Worm (Caenorhabditis elegans) whole organism, L3 larva: ENCODE measurements around the gene Y48B6A.10.

Experiments used
- ama-1 ChIP-seq: fragments of 150-350 bp; optimal IDR thresholded peaks from 2 replicates; lab custom pipeline; 2018
- ceh-9 ChIP-seq: sonication (generic microtip); optimal IDR thresholded peaks from 2 replicates; lab custom pipeline; 2018; ENCODE audit warnings: missing biosample characterization, missing genetic modification characterization
- daf-12 ChIP-seq: fragments of 150-350 bp; optimal IDR thresholded peaks from 2 replicates; lab custom pipeline; 2014; ENCODE audit warnings: missing biosample characterization, missing genetic modification reagents, missing genetic modification characterization
- elt-3 ChIP-seq, 3 experiments: fragments of 150-350 bp in 1 of 3; sonication (generic microtip) in 2 of 3; optimal IDR thresholded peaks; 2 replicates in 2 of 3; 4 replicates in 1 of 3; lab custom pipeline; 2014 to 2017; ENCODE audit warnings: missing biosample characterization in 3 of 3, missing genetic modification characterization in 3 of 3
- fkh-10 ChIP-seq: sonication (generic microtip); optimal IDR thresholded peaks from 2 replicates; lab custom pipeline; 2017; ENCODE audit warnings: missing biosample characterization, missing genetic modification reagents, missing genetic modification characterization
- fos-1 ChIP-seq: fragments of 150-350 bp; optimal IDR thresholded peaks from 2 replicates; lab custom pipeline; 2014; ENCODE audit warnings: missing biosample characterization, missing genetic modification characterization
- jun-1 ChIP-seq: fragments of 150-350 bp; optimal IDR thresholded peaks from 2 replicates; lab custom pipeline; 2014; ENCODE audit warnings: missing biosample characterization, missing genetic modification reagents, missing genetic modification characterization
- lsy-12 ChIP-seq: sonication (generic microtip); optimal IDR thresholded peaks from 2 replicates; lab custom pipeline; 2016; ENCODE audit warnings: mild to moderate bottlenecking, missing genetic modification characterization, missing compliant biosample characterization
- mdl-1 ChIP-seq: fragments of 150-350 bp; optimal IDR thresholded peaks from 2 replicates; lab custom pipeline; 2014; ENCODE audit warnings: missing biosample characterization, missing genetic modification characterization
- nhr-12 ChIP-seq: fragments of 150-350 bp; optimal IDR thresholded peaks from 2 replicates; lab custom pipeline; 2014; ENCODE audit warnings: missing biosample characterization, missing genetic modification characterization
- nhr-25 ChIP-seq: sonication (generic microtip); optimal IDR thresholded peaks from 2 replicates; lab custom pipeline; 2017; ENCODE audit warnings: missing biosample characterization, missing genetic modification characterization
- nhr-77 ChIP-seq: fragments of 150-350 bp; optimal IDR thresholded peaks from 2 replicates; lab custom pipeline; 2014; ENCODE audit warnings: missing biosample characterization, missing genetic modification characterization
- pqm-1 ChIP-seq: fragments of 150-350 bp; optimal IDR thresholded peaks from 2 replicates; lab custom pipeline; 2017; ENCODE audit warnings: missing biosample characterization, missing genetic modification characterization, inconsistent platforms
- snpc-4 ChIP-seq: fragments of 150-350 bp; optimal IDR thresholded peaks from 2 replicates; lab custom pipeline; 2014; ENCODE audit warnings: missing biosample characterization, missing genetic modification characterization

DNA sequence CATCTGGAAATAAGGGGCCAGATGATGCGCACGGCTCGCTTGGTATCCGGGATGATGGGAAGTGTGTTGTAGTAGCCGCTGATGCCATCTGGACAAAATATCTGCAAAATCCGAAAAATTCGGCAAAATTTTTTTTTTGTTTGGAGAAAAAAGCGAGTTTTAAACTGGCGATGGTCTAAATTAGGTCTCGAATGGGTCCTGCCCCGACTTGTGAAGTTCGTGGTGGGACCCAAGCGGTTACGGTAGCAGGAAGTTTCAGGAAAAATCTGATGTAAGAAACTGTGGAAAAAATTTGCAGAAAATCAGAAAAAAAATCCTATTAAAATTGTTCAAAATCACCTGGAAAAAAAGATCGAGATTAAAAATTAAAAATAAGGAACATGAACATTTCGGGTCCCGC, 29.3 kb downstream of the Y48B6A.10 start, which contains the start of gene jmjd-2:
- TF ChIP-seq fkh-10 (GFP tag; lab: Kevin White, UChicago): no peak
- no peak for TF ChIP-seq pqm-1
- no peak for TF ChIP-seq ama-1 (lab: Kevin White, UChicago)
- TF ChIP-seq nhr-77: no peak
- TF ChIP-seq ceh-9 (tag; lab: Kevin White, UChicago): no peak
- TF ChIP-seq fos-1: no peak
- no peak for TF ChIP-seq mdl-1 (tag; lab: Kevin White, UChicago)
- TF ChIP-seq lsy-12 (tag; lab: Kevin White, UChicago): no peak
- no peak for TF ChIP-seq nhr-25
- TF ChIP-seq daf-12 (tag; lab: Kevin White, UChicago): no peak
- no peak for TF ChIP-seq nhr-12 (tag; lab: Kevin White, UChicago)
- TF ChIP-seq elt-3 (tag; optimal IDR thresholded peaks at IDR 0.05; lab: Kevin White, UChicago): no peak
- no peak for TF ChIP-seq jun-1 (tag; lab: Kevin White, UChicago)
- TF ChIP-seq snpc-4 (tag; lab: Kevin White, UChicago): no peak
